Fruit fly (Drosophila melanogaster): ENCODE results near the gene CG16952.
A peak's percentile ranks its signal among the peaks of the same experiment; 100 is the strongest.

The CG16952 gene

dm6 chrX:15887247-15887616 is 17.2 kb downstream of the CG16952 start, which contains the start of gene tay (continued):
- no peak for TF ChIP-seq Hr51 (GFP tag; optimal IDR thresholded peaks at IDR 0.05)
- TF ChIP-seq CG3726 (GFP tag; IDR thresholded peaks at IDR 0.05), result no peak
- no peak for TF ChIP-seq z (GFP tag; IDR thresholded peaks at IDR 0.05)
- no peak for TF ChIP-seq Stat92E (GFP tag; optimal IDR thresholded peaks at IDR 0.05)
- no peak for TF ChIP-seq lola (GFP tag; optimal IDR thresholded peaks at IDR 0.05)
- no peak for TF ChIP-seq Poxn (GFP tag; IDR thresholded peaks at IDR 0.05)
- no peak for TF ChIP-seq prd (optimal IDR thresholded peaks at IDR 0.05)
- no peak for TF ChIP-seq prd (GFP tag; IDR thresholded peaks at IDR 0.05)
- TF ChIP-seq Doc2 (GFP tag; IDR thresholded peaks at IDR 0.05), result no peak
- no peak for TF ChIP-seq CG10147 (GFP tag; optimal IDR thresholded peaks at IDR 0.05)
- no peak for TF ChIP-seq psq (GFP tag; optimal IDR thresholded peaks at IDR 0.05)
- TF ChIP-seq HLH3B (GFP tag; IDR thresholded peaks at IDR 0.05), result no peak
- no peak for TF ChIP-seq Xbp1 (GFP tag; optimal IDR thresholded peaks at IDR 0.05)
- TF ChIP-seq CG9932 (GFP tag; IDR thresholded peaks at IDR 0.05), result no peak; the same call in 1 of the 2 replicates
- no peak for TF ChIP-seq Blimp-1 (GFP tag; optimal IDR thresholded peaks at IDR 0.05)
- no peak for TF ChIP-seq CkIIα-i1 (GFP tag; IDR thresholded peaks at IDR 0.05)
- TF ChIP-seq PHDP (tag; optimal IDR thresholded peaks at IDR 0.05), result no peak
- TF ChIP-seq Eip74EF (GFP tag; optimal IDR thresholded peaks at IDR 0.05), result no peak
- peak; percentile 63 for TF ChIP-seq CG42726 (GFP tag; IDR thresholded peaks at IDR 0.05; ENCODE audit: partially characterized antibody)
- no peak for TF ChIP-seq Xrp1 (GFP tag; IDR thresholded peaks at IDR 0.05)
- TF ChIP-seq CG7928 (GFP tag; optimal IDR thresholded peaks at IDR 0.05), result no peak
- no peak for TF ChIP-seq CG16815 (GFP tag; optimal IDR thresholded peaks at IDR 0.05)
- TF ChIP-seq chif (GFP tag; optimal IDR thresholded peaks at IDR 0.05), result no peak
- TF ChIP-seq CG32772 (GFP tag; IDR thresholded peaks at IDR 0.05), result no peak
- no peak for TF ChIP-seq CG11247 (GFP tag; IDR thresholded peaks at IDR 0.05)
- no peak for TF ChIP-seq Nf-YA (GFP tag; IDR thresholded peaks at IDR 0.05)
- TF ChIP-seq CG9797 (GFP tag; optimal IDR thresholded peaks at IDR 0.05), result peak; percentile 38
- peak; percentile 37 for TF ChIP-seq YL-1 (GFP tag; optimal IDR thresholded peaks at IDR 0.05)
- no peak for TF ChIP-seq CG15269 (tag; optimal IDR thresholded peaks at IDR 0.05)
- TF ChIP-seq lmd (GFP tag; IDR thresholded peaks at IDR 0.05), result no peak; the same call in 1 of the 2 replicates
- TF ChIP-seq lilli (GFP tag; optimal IDR thresholded peaks at IDR 0.05), result peak; percentile 17
- TF ChIP-seq CG34422 (GFP tag; IDR thresholded peaks at IDR 0.05), result no peak
- no peak for TF ChIP-seq CG6689 (GFP tag; IDR thresholded peaks at IDR 0.05)
- TF ChIP-seq gem (tag; optimal IDR thresholded peaks at IDR 0.05), result no peak
- TF ChIP-seq sens-2 (GFP tag; IDR thresholded peaks at IDR 0.05), result no peak
- peak; percentile 84 for TF ChIP-seq pzg (GFP tag; optimal IDR thresholded peaks at IDR 0.05)
- no peak for TF ChIP-seq Ets65A (GFP tag)
- no peak for TF ChIP-seq H15 (GFP tag; IDR thresholded peaks at IDR 0.05)
- TF ChIP-seq Myb (GFP tag; optimal IDR thresholded peaks at IDR 0.05), result peak; percentile 42
- no peak for TF ChIP-seq pnt (GFP tag; optimal IDR thresholded peaks at IDR 0.05)
- TF ChIP-seq CG10565 (GFP tag; optimal IDR thresholded peaks at IDR 0.05), result no peak
- peak; percentile 94 for TF ChIP-seq pfk (GFP tag; optimal IDR thresholded peaks at IDR 0.05)
- TF ChIP-seq Chrac-16 (GFP tag; optimal IDR thresholded peaks at IDR 0.05), result no peak
- TF ChIP-seq Optix (GFP tag; IDR thresholded peaks at IDR 0.05), result no peak
- TF ChIP-seq B-H2 (GFP tag; optimal IDR thresholded peaks at IDR 0.05), result peak; percentile 15
- no peak for TF ChIP-seq Hr39 (optimal IDR thresholded peaks at IDR 0.05)
- TF ChIP-seq Sin3A (optimal IDR thresholded peaks at IDR 0.05), result no peak
- peak; percentile 32 for TF ChIP-seq Ets97D (GFP tag; optimal IDR thresholded peaks at IDR 0.05)
- TF ChIP-seq grau (tag; optimal IDR thresholded peaks at IDR 0.05), result no peak
- TF ChIP-seq CG4282 (GFP tag; optimal IDR thresholded peaks at IDR 0.05), result no peak
- no peak for TF ChIP-seq pho (GFP tag; optimal IDR thresholded peaks at IDR 0.05)
- no peak for TF ChIP-seq Lim3 (GFP tag; IDR thresholded peaks at IDR 0.05)
- TF ChIP-seq danr (GFP tag; IDR thresholded peaks at IDR 0.05), result no peak

All from whole organism, embryonic.